Worm (Caenorhabditis elegans) whole organism, mixed stage, embryonic: ENCODE data around the gene eppl-1.

Source experiments
- blmp-1 ChIP-seq: fragments of 150-350 bp; optimal IDR thresholded peaks from 2 replicates; lab custom pipeline; 2014; ENCODE audit warnings: missing biosample characterization, missing genetic modification characterization
- flh-1 ChIP-seq: fragments of 200-800 bp; sonication (Bioruptor generic); optimal IDR thresholded peaks from 2 replicates; lab custom pipeline; 2018; ENCODE audit warnings: mild to moderate bottlenecking, missing genetic modification characterization, moderate library complexity, missing compliant biosample characterization
- mep-1 ChIP-seq: fragments of 150-350 bp; optimal IDR thresholded peaks from 2 replicates; lab custom pipeline; 2017; ENCODE audit warnings: missing biosample characterization, missing genetic modification reagents, missing genetic modification characterization, inconsistent platforms
- pha-4 ChIP-seq: fragments of 150-350 bp; optimal IDR thresholded peaks from 2 replicates; lab custom pipeline; 2018; ENCODE audit warnings: missing biosample characterization, missing genetic modification reagents, missing genetic modification characterization
- unc-62 ChIP-seq: fragments of 150-350 bp; optimal IDR thresholded peaks from 2 replicates; lab custom pipeline; 2014; ENCODE audit warnings: missing biosample characterization, missing genetic modification reagents, missing genetic modification characterization
- zip-8 ChIP-seq: fragments of 150-350 bp; optimal IDR thresholded peaks from 2 replicates; lab custom pipeline; 2014; ENCODE audit warnings: missing biosample characterization, missing genetic modification characterization

DNA sequence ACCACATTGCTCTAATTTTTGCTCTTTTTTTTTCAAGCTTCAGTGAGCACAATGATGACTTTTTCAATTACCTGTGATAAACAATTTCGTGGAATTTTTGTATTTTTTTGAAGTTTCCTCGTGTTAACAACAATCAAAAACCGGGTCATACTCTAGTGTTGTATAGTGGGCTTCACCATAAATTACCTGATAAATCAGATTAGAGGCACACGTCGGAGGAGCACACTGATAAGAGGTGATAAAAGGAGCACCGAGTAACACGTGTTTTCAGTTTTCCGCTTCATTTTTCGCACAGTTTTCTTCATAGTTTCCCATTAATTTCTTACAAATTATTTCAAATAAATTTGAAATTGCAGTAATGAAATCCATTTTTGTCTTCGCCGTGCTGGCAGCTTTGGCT lies 29.7 kb upstream of the eppl-1 start, which contains the start of gene spp-8:
- TF ChIP-seq flh-1 (GFP tag; lab: Kevin White, UChicago) (no peak), pha-4 (tag; lab: Kevin White, UChicago) (no peak), unc-62 (GFP tag; lab: Kevin White, UChicago) (no peak), blmp-1 (tag; lab: Kevin White, UChicago) (no peak), zip-8 (tag; lab: Kevin White, UChicago) (no peak), mep-1 (tag; lab: Kevin White, UChicago) (no peak)
